Fruit fly (Drosophila melanogaster) whole organism, embryonic: Measurements from ENCODE around the gene DPCoAC.

ENCODE experiments used
- Atf6 ChIP-seq: fragments of 200-800 bp; sonication (Bioruptor generic); IDR thresholded peaks from 2 replicates; pipeline ENCODE4 v1.3.6; 2022; ENCODE audit warnings: missing biosample characterization, missing genetic modification characterization
- Awh ChIP-seq: fragments of 200-800 bp; sonication (Bioruptor generic); IDR thresholded peaks from 2 replicates; pipeline ENCODE4, ENCODE4 v1.3.6; 2022; ENCODE audit warnings: missing biosample characterization, missing genetic modification characterization
- CG11456 ChIP-seq: fragments of 200-800 bp; sonication (Bioruptor generic); IDR thresholded peaks from 3 replicates; pipeline ENCODE4 v1.3.6; 2022; ENCODE audit warnings: missing biosample characterization, missing genetic modification characterization
- CG12659 ChIP-seq: fragments of 200-800 bp; sonication (Bioruptor generic); optimal IDR thresholded peaks from 3 replicates; lab custom pipeline; 2017; ENCODE audit warnings: mild to moderate bottlenecking, missing biosample characterization, missing genetic modification reagents, missing genetic modification characterization
- CG14441 ChIP-seq: fragments of 200-800 bp; sonication (Bioruptor generic); IDR thresholded peaks from 2 replicates; pipeline ENCODE4 v1.3.6; 2022; ENCODE audit warnings: missing biosample characterization, missing genetic modification characterization
- CG15011 ChIP-seq: fragments of 200-800 bp; sonication (Bioruptor generic); optimal IDR thresholded peaks from 3 replicates; lab custom pipeline; 2018; ENCODE audit warnings: missing biosample characterization, mild to moderate bottlenecking, missing genetic modification characterization
- CG15479 ChIP-seq: fragments of 200-800 bp; sonication (Bioruptor generic); optimal IDR thresholded peaks from 3 replicates; lab custom pipeline; 2019; ENCODE audit warnings: missing biosample characterization, mild to moderate bottlenecking, missing genetic modification characterization, moderate library complexity
- CG18262 ChIP-seq: fragments of 200-800 bp; optimal IDR thresholded peaks from 3 replicates; lab custom pipeline; 2019; ENCODE audit warnings: missing biosample characterization, mild to moderate bottlenecking, missing genetic modification characterization, moderate library complexity
- CG18476 ChIP-seq: fragments of 200-800 bp; sonication (Bioruptor generic); optimal IDR thresholded peaks from 2 replicates; lab custom pipeline; 2016; ENCODE audit warnings: missing biosample characterization, mild to moderate bottlenecking, missing genetic modification characterization
- CG2129 ChIP-seq: fragments of 200-800 bp; sonication (Bioruptor generic); IDR thresholded peaks from 2 replicates; pipeline ENCODE4 v1.3.6; 2022; ENCODE audit warnings: missing biosample characterization, missing genetic modification characterization; ENCODE audit not compliant: partially characterized antibody
- CG2202 ChIP-seq: fragments of 200-800 bp; sonication (Bioruptor generic); optimal IDR thresholded peaks from 2 replicates; lab custom pipeline; 2018; ENCODE audit warnings: missing biosample characterization, mild to moderate bottlenecking, missing genetic modification characterization
- CG3281 ChIP-seq: fragments of 200-800 bp; sonication (Bioruptor generic); optimal IDR thresholded peaks from 3 replicates; lab custom pipeline; 2017; ENCODE audit warnings: missing biosample characterization, mild to moderate bottlenecking, missing genetic modification characterization
- CG33557 ChIP-seq: fragments of 200-800 bp; sonication (Bioruptor generic); optimal IDR thresholded peaks from 2 replicates; lab custom pipeline; 2019; ENCODE audit warnings: missing biosample characterization, mild to moderate bottlenecking, missing genetic modification characterization, moderate library complexity
- CG42726 ChIP-seq: fragments of 200-800 bp; sonication (Bioruptor generic); IDR thresholded peaks from 2 replicates; pipeline ENCODE4 v1.3.6; 2022; ENCODE audit warnings: missing biosample characterization, missing genetic modification characterization; ENCODE audit not compliant: partially characterized antibody
- CG4282 ChIP-seq: fragments of 200-800 bp; sonication (Bioruptor generic); optimal IDR thresholded peaks from 2 replicates; lab custom pipeline; 2016; ENCODE audit warnings: missing biosample characterization, missing genetic modification characterization
- CG4328 ChIP-seq: fragments of 200-800 bp; sonication (Bioruptor generic); optimal IDR thresholded peaks from 3 replicates; lab custom pipeline; 2017; ENCODE audit warnings: missing biosample characterization, missing genetic modification reagents, missing genetic modification characterization
- CG4617 ChIP-seq: fragments of 200-800 bp; sonication (Bioruptor generic); optimal IDR thresholded peaks from 3 replicates; lab custom pipeline; 2016; ENCODE audit warnings: missing biosample characterization, missing genetic modification characterization, borderline replicate concordance
- CG6272 ChIP-seq: fragments of 200-800 bp; sonication (Bioruptor generic); IDR thresholded peaks from 2 replicates; pipeline ENCODE4 v1.3.6; 2022; ENCODE audit warnings: missing biosample characterization, missing genetic modification characterization
- CG7372 ChIP-seq: fragments of 200-800 bp; sonication (Bioruptor generic); IDR thresholded peaks from 2 replicates; pipeline ENCODE4 v1.3.6; 2022; ENCODE audit warnings: missing biosample characterization, missing genetic modification characterization
- CG9609 ChIP-seq: fragments of 200-800 bp; sonication (Bioruptor generic); optimal IDR thresholded peaks from 3 replicates; lab custom pipeline; 2016; ENCODE audit warnings: missing biosample characterization, missing genetic modification characterization
- CG9876 ChIP-seq: fragments of 200-800 bp; sonication (Bioruptor generic); optimal IDR thresholded peaks from 2 replicates; lab custom pipeline; 2016; ENCODE audit warnings: missing biosample characterization, missing genetic modification characterization
- Chrac-16 ChIP-seq: fragments of 200-800 bp; sonication (Bioruptor generic); optimal IDR thresholded peaks from 3 replicates; lab custom pipeline; 2016; ENCODE audit warnings: missing biosample characterization, missing genetic modification characterization
- Dref ChIP-seq: fragments of 200-800 bp; sonication (Bioruptor generic); IDR thresholded peaks from 2 replicates; pipeline ENCODE4 v1.3.6; 2022; ENCODE audit warnings: missing biosample characterization, missing genetic modification characterization
- Hr78 ChIP-seq, 2 experiments: fragments of 200-800 bp in 1 of 2; fragments of >200 bp in 1 of 2; sonication (Bioruptor generic) in 1 of 2; optimal IDR thresholded peaks; 2 replicates each; lab custom pipeline; 2017 to 2019; ENCODE audit warnings: missing biosample characterization in 2 of 2, missing genetic modification characterization in 2 of 2, mild to moderate bottlenecking in 1 of 2, moderate library complexity in 1 of 2
- NC2β ChIP-seq: fragments of 200-800 bp; sonication (Bioruptor generic); optimal IDR thresholded peaks from 2 replicates; lab custom pipeline; 2016; ENCODE audit warnings: missing biosample characterization, missing genetic modification characterization
- NFAT ChIP-seq: fragments of 200-800 bp; sonication (Bioruptor generic); IDR thresholded peaks from 2 replicates; pipeline ENCODE4 v1.3.6; 2022; ENCODE audit warnings: missing biosample characterization, missing genetic modification characterization
- Neu2 ChIP-seq: fragments of 200-800 bp; sonication (Bioruptor generic); optimal IDR thresholded peaks from 3 replicates; lab custom pipeline; 2016; ENCODE audit warnings: missing biosample characterization, missing genetic modification characterization, borderline replicate concordance
- Pdp1 ChIP-seq, 2 experiments: fragments of 200-800 bp; sonication (Bioruptor generic); optimal IDR thresholded peaks; 3 replicates each; lab custom pipeline; 2016; ENCODE audit warnings: missing biosample characterization in 2 of 2, missing genetic modification characterization in 2 of 2, mild to moderate bottlenecking in 1 of 2, moderate library complexity in 1 of 2
- Ssrp ChIP-seq: fragments of 200-800 bp; sonication (Bioruptor generic); optimal IDR thresholded peaks from 2 replicates; lab custom pipeline; 2018; ENCODE audit warnings: missing biosample characterization, mild to moderate bottlenecking, missing genetic modification characterization, moderate library complexity
- Tbp ChIP-seq: fragments of >200 bp; optimal IDR thresholded peaks from 2 replicates; lab custom pipeline; 2018; ENCODE audit warnings: missing biosample characterization, missing genetic modification characterization
- Vsx1 ChIP-seq: fragments of 200-800 bp; sonication (Bioruptor generic); optimal IDR thresholded peaks from 2 replicates; lab custom pipeline; 2017; ENCODE audit warnings: missing biosample characterization, mild to moderate bottlenecking, missing genetic modification characterization, missing genetic modification reagents
- bsh ChIP-seq, 2 experiments: fragments of 200-800 bp; sonication (Bioruptor generic); optimal IDR thresholded peaks; 2 replicates each; lab custom pipeline; 2017 to 2018; ENCODE audit warnings: mild to moderate bottlenecking in 2 of 2, missing biosample characterization in 2 of 2, missing genetic modification characterization in 2 of 2, moderate library complexity in 1 of 2
- danr ChIP-seq: fragments of 200-800 bp; sonication (Bioruptor generic); IDR thresholded peaks from 2 replicates; pipeline ENCODE4 v1.3.6; 2022; ENCODE audit warnings: missing biosample characterization, missing genetic modification characterization
- emc ChIP-seq: fragments of 200-800 bp; sonication (Bioruptor generic); optimal IDR thresholded peaks from 2 replicates; lab custom pipeline; 2016; ENCODE audit warnings: missing biosample characterization, missing genetic modification characterization
- eyg ChIP-seq: fragments of 200-800 bp; sonication (Bioruptor generic); optimal IDR thresholded peaks from 3 replicates; lab custom pipeline; 2016; ENCODE audit warnings: missing biosample characterization, missing genetic modification characterization
- gsb-n ChIP-seq: fragments of 200-800 bp; sonication (Bioruptor generic); optimal IDR thresholded peaks from 3 replicates; lab custom pipeline; 2018; ENCODE audit warnings: missing biosample characterization, mild to moderate bottlenecking, missing genetic modification characterization
- hbn ChIP-seq: fragments of 200-800 bp; sonication (Bioruptor generic); IDR thresholded peaks from 2 replicates; pipeline ENCODE4 v1.3.6; 2022; ENCODE audit warnings: missing biosample characterization, missing genetic modification characterization; ENCODE audit not compliant: partially characterized antibody
- hth ChIP-seq: fragments of >200 bp; optimal IDR thresholded peaks from 2 replicates; lab custom pipeline; 2017; ENCODE audit warnings: inconsistent platforms
- ind ChIP-seq: fragments of 200-800 bp; sonication (Bioruptor generic); optimal IDR thresholded peaks from 3 replicates; lab custom pipeline; 2016; ENCODE audit warnings: missing biosample characterization, missing genetic modification characterization
- lola ChIP-seq, 3 experiments: fragments of >200 bp in 2 of 3; fragments of 200-800 bp in 1 of 3; sonication (Bioruptor generic) in 1 of 3; optimal IDR thresholded peaks; 2 replicates each; lab custom pipeline; 2017 to 2019; ENCODE audit warnings: missing biosample characterization in 3 of 3, missing genetic modification characterization in 3 of 3, mild to moderate bottlenecking in 1 of 3, moderate library complexity in 1 of 3
- nerfin-2 ChIP-seq: fragments of 200-800 bp; sonication (Bioruptor generic); IDR thresholded peaks from 2 replicates; pipeline ENCODE4 v1.3.6; 2022; ENCODE audit warnings: missing biosample characterization, missing genetic modification characterization; ENCODE audit not compliant: partially characterized antibody
- oc ChIP-seq: fragments of 200-800 bp; sonication (Bioruptor generic); optimal IDR thresholded peaks from 2 replicates; lab custom pipeline; 2018; ENCODE audit warnings: missing biosample characterization, mild to moderate bottlenecking, missing genetic modification characterization, moderate library complexity
- pan ChIP-seq, 4 experiments: fragments of >200 bp in 3 of 4; fragments of 200-800 bp in 1 of 4; sonication (Bioruptor generic) in 1 of 4; optimal IDR thresholded peaks in 3 of 4; IDR thresholded peaks in 1 of 4; 2 replicates each; pipeline versions ENCODE4 v1.3.6 to Lab custom; 2017 to 2022; ENCODE audit warnings: missing biosample characterization in 2 of 4, missing genetic modification characterization in 2 of 4, mixed read lengths in 1 of 4
- sr ChIP-seq: fragments of 200-800 bp; sonication (Bioruptor generic); IDR thresholded peaks from 3 replicates; pipeline ENCODE4 v1.3.6; 2022; ENCODE audit warnings: missing biosample characterization, missing genetic modification characterization
- tup ChIP-seq: fragments of 200-800 bp; sonication (Bioruptor generic); optimal IDR thresholded peaks from 2 replicates; lab custom pipeline; 2016; ENCODE audit warnings: missing biosample characterization, mild to moderate bottlenecking, missing genetic modification characterization, moderate library complexity
- twi ChIP-seq: fragments of 200-800 bp; optimal IDR thresholded peaks from 2 replicates; lab custom pipeline; 2019; ENCODE audit warnings: missing biosample characterization, mild to moderate bottlenecking, missing genetic modification characterization, moderate library complexity
- zen2 ChIP-seq: fragments of 200-800 bp; sonication (Bioruptor generic); IDR thresholded peaks from 3 replicates; pipeline ENCODE4 v1.3.6; 2022; ENCODE audit warnings: missing biosample characterization, missing genetic modification characterization; ENCODE audit not compliant: partially characterized antibody

The DPCoAC gene

dm6 chr3R:20592517-20593462 is 35.3 kb upstream of the DPCoAC start, which contains the start of the genes Pus1 and bon (continued):
- TF ChIP-seq Awh (no peak), Pdp1 (GFP tag; optimal IDR thresholded peaks at IDR 0.05; lab: Kevin White, UChicago) (peak in 1 of 2 experiments; percentile 87), Dref (GFP tag; lab: Robert Waterston, UW) (no peak), CG15011 (no peak), CG18262 (peak; percentile 21), nerfin-2 (GFP tag; lab: Robert Waterston, UW) (no peak), sr (GFP tag; lab: Robert Waterston, UW) (no peak), oc (tag; lab: Kevin White, UChicago) (peak; percentile 9), lola (GFP tag; optimal IDR thresholded peaks at IDR 0.05; lab: Kevin White, UChicago) (no peak), Tbp (GFP tag; lab: Kevin White, UChicago) (no peak), Hr78 (GFP tag; optimal IDR thresholded peaks at IDR 0.05; lab: Kevin White, UChicago) (no peak), Neu2 (no peak), CG4282 (GFP tag; lab: Kevin White, UChicago) (no peak), bsh (GFP tag; optimal IDR thresholded peaks at IDR 0.05; lab: Kevin White, UChicago) (peak; percentile 2 to 7), eyg (GFP tag; lab: Kevin White, UChicago) (no peak), NFAT (GFP tag; lab: Robert Waterston, UW) (0 out of 2 replicates have a peak, but pooled peaks have one; percentile 13), CG4328 (GFP tag; lab: Kevin White, UChicago) (no peak), twi (tag; lab: Kevin White, UChicago) (no peak), danr (no peak), Chrac-16 (GFP tag; lab: Kevin White, UChicago) (peak; percentile 16), NC2β (GFP tag; lab: Kevin White, UChicago) (peak; percentile 46), CG6272 (no peak), CG9609 (no peak), CG42726 (GFP tag; lab: Robert Waterston, UW) (no peak), CG2129 (no peak), emc (GFP tag; lab: Kevin White, UChicago) (no peak), CG9876 (GFP tag; lab: Kevin White, UChicago) (no peak), gsb-n (tag; lab: Kevin White, UChicago) (no peak), hbn (GFP tag; lab: Robert Waterston, UW) (no peak), ind (peak; percentile 26), CG2202 (no peak), CG18476 (no peak), Vsx1 (GFP tag; lab: Kevin White, UChicago) (peak; percentile 51), tup (GFP tag; lab: Kevin White, UChicago) (no peak), Ssrp (no peak), CG15479 (GFP tag; lab: Kevin White, UChicago) (no peak), hth (lab: Kevin White, UChicago) (no peak), CG3281 (GFP tag; lab: Kevin White, UChicago) (no peak), CG14441 (GFP tag; lab: Robert Waterston, UW) (peak; percentile 74), CG7372 (GFP tag; lab: Robert Waterston, UW) (no peak), CG12659 (GFP tag; lab: Kevin White, UChicago) (peak; percentile 86), Atf6 (GFP tag; lab: Robert Waterston, UW) (0 out of 2 replicates have a peak, but pooled peaks have one; percentile 10), CG4617 (peak; percentile 52), pan (optimal IDR thresholded peaks at IDR 0.05; lab: Kevin White, UChicago) (no peak), pan (GFP tag; optimal IDR thresholded peaks at IDR 0.05 in 1 of 2, IDR thresholded peaks at IDR 0.05 in 1 of 2) (peak in 1 of 2 experiments; percentile 5), CG33557 (GFP tag; lab: Kevin White, UChicago) (no peak), CG11456 (GFP tag; lab: Robert Waterston, UW) (no peak), zen2 (GFP tag; lab: Robert Waterston, UW) (no peak)
